Worm (Caenorhabditis elegans) whole organism, L1 larva: ENCODE data around the gene srg-61.

Experiments
- aha-1 ChIP-seq: fragments of 150-350 bp; optimal IDR thresholded peaks from 2 replicates; lab custom pipeline; 2014; ENCODE audit warnings: missing biosample characterization, missing genetic modification characterization
- dpl-1 ChIP-seq, 3 experiments: fragments of 150-350 bp in 2 of 3; sonication (generic microtip) in 1 of 3; optimal IDR thresholded peaks; 2 replicates each; lab custom pipeline; 2014 to 2017; ENCODE audit warnings: missing biosample characterization in 3 of 3, missing genetic modification characterization in 3 of 3, missing genetic modification reagents in 3 of 3
- fos-1 ChIP-seq: fragments of 150-350 bp; optimal IDR thresholded peaks from 2 replicates; lab custom pipeline; 2014; ENCODE audit warnings: missing biosample characterization, missing genetic modification characterization
- irx-1 ChIP-seq: sonication (generic microtip); optimal IDR thresholded peaks from 2 replicates; lab custom pipeline; 2016; ENCODE audit warnings: missing genetic modification characterization, missing compliant biosample characterization
- lin-35 ChIP-seq, 2 experiments: fragments of 150-350 bp; optimal IDR thresholded peaks; 2 replicates each; lab custom pipeline; 2014; ENCODE audit warnings: missing biosample characterization in 2 of 2, missing genetic modification characterization in 2 of 2, missing genetic modification reagents in 2 of 2
- lsy-2 ChIP-seq, 2 experiments: fragments of 150-350 bp; optimal IDR thresholded peaks; 2 replicates each; lab custom pipeline; 2014; ENCODE audit warnings: missing biosample characterization in 2 of 2, missing genetic modification characterization in 2 of 2
- mdl-1 ChIP-seq, 2 experiments: fragments of 150-350 bp; optimal IDR thresholded peaks; 2 replicates each; lab custom pipeline; 2014 to 2017; ENCODE audit warnings: missing biosample characterization in 2 of 2, missing genetic modification characterization in 2 of 2, inconsistent platforms in 1 of 2
- nhr-11 ChIP-seq: fragments of 150-350 bp; optimal IDR thresholded peaks from 2 replicates; lab custom pipeline; 2014; ENCODE audit warnings: missing biosample characterization, missing genetic modification characterization
- nhr-12 ChIP-seq: sonication (generic microtip); optimal IDR thresholded peaks from 2 replicates; lab custom pipeline; 2017; ENCODE audit warnings: missing biosample characterization, missing genetic modification characterization
- nhr-237 ChIP-seq: fragments of 150-350 bp; optimal IDR thresholded peaks from 2 replicates; lab custom pipeline; 2014; ENCODE audit warnings: missing biosample characterization, missing genetic modification characterization
- nhr-85 ChIP-seq: sonication (generic microtip); peaks from one replicate; lab custom pipeline; 2016; ENCODE audit warnings: missing genetic modification characterization, inconsistent platforms, missing compliant biosample characterization
- tbx-2 ChIP-seq: sonication (generic microtip); optimal IDR thresholded peaks from 2 replicates; lab custom pipeline; 2016; ENCODE audit warnings: missing genetic modification characterization, missing compliant biosample characterization
- tlp-1 ChIP-seq: fragments of 150-350 bp; optimal IDR thresholded peaks from 2 replicates; lab custom pipeline; 2014; ENCODE audit warnings: missing biosample characterization, missing genetic modification characterization
- unc-62 ChIP-seq: fragments of 150-350 bp; optimal IDR thresholded peaks from 2 replicates; lab custom pipeline; 2014; ENCODE audit warnings: missing biosample characterization, missing genetic modification reagents, missing genetic modification characterization

ce11 chrV:2695935-2696334 lies 44.2 kb downstream of the srg-61 start, which contains the start of gene Y45G12B.3:
- TF ChIP-seq lsy-2 (tag; optimal IDR thresholded peaks at IDR 0.05; lab: Kevin White, UChicago): no peak
- no peak for TF ChIP-seq aha-1 (tag; lab: Kevin White, UChicago)
- TF ChIP-seq tlp-1: no peak
- TF ChIP-seq lin-35 (GFP tag; optimal IDR thresholded peaks at IDR 0.05; lab: Kevin White, UChicago): no peak
- no peak for TF ChIP-seq tbx-2
- TF ChIP-seq mdl-1 (tag; optimal IDR thresholded peaks at IDR 0.05; lab: Kevin White, UChicago): no peak
- no peak for TF ChIP-seq irx-1 (tag; lab: Kevin White, UChicago)
- no peak for TF ChIP-seq nhr-11
- no peak for TF ChIP-seq fos-1
- TF ChIP-seq nhr-237 (tag; lab: Kevin White, UChicago): no peak
- TF ChIP-seq nhr-85 (tag; lab: Kevin White, UChicago): no peak
- TF ChIP-seq nhr-12: no peak
- no peak for TF ChIP-seq dpl-1 (GFP tag; optimal IDR thresholded peaks at IDR 0.05; lab: Kevin White, UChicago)
- TF ChIP-seq unc-62 (GFP tag; lab: Kevin White, UChicago): no peak
